Worm (Caenorhabditis elegans) whole organism, L2 larva: ENCODE data around the gene dmd-4.

Experiments used
- C34F6.9 ChIP-seq: fragments of 150-350 bp; optimal IDR thresholded peaks from 2 replicates; lab custom pipeline; 2014; ENCODE audit warnings: missing biosample characterization, missing genetic modification characterization
- F13H6.1 ChIP-seq: sonication (generic microtip); optimal IDR thresholded peaks from 2 replicates; lab custom pipeline; 2016; ENCODE audit warnings: missing genetic modification characterization, missing compliant biosample characterization
- R02D3.7 ChIP-seq: fragments of 150-350 bp; optimal IDR thresholded peaks from 2 replicates; lab custom pipeline; 2014; ENCODE audit warnings: missing biosample characterization, missing genetic modification characterization
- Y55F3AM.14 ChIP-seq: fragments of 200-800 bp; sonication (Bioruptor generic); optimal IDR thresholded peaks from 2 replicates; lab custom pipeline; 2018; ENCODE audit warnings: mild to moderate bottlenecking, missing genetic modification characterization, missing compliant biosample characterization
- ZK546.5 ChIP-seq: sonication (generic microtip); optimal IDR thresholded peaks from 2 replicates; lab custom pipeline; 2017; ENCODE audit warnings: missing biosample characterization, missing genetic modification characterization
- alr-1 ChIP-seq: fragments of 150-350 bp; optimal IDR thresholded peaks from 2 replicates; lab custom pipeline; 2014; ENCODE audit warnings: missing biosample characterization, missing genetic modification characterization
- aly-2 ChIP-seq: fragments of 150-350 bp; optimal IDR thresholded peaks from 2 replicates; lab custom pipeline; 2014; ENCODE audit warnings: missing biosample characterization, missing genetic modification characterization
- blmp-1 ChIP-seq: sonication (generic microtip); optimal IDR thresholded peaks from 2 replicates; lab custom pipeline; 2017; ENCODE audit warnings: missing genetic modification characterization, mild to moderate bottlenecking, missing compliant biosample characterization, antibody characterized with exemption, moderate library complexity; ENCODE audit not compliant: insufficient read depth
- ceh-16 ChIP-seq: fragments of 150-350 bp; optimal IDR thresholded peaks from 2 replicates; lab custom pipeline; 2014; ENCODE audit warnings: missing biosample characterization, missing genetic modification characterization
- crh-2 ChIP-seq: sonication (generic microtip); optimal IDR thresholded peaks from 2 replicates; lab custom pipeline; 2017; ENCODE audit warnings: missing biosample characterization, missing genetic modification characterization
- elt-1 ChIP-seq: fragments of 150-350 bp; optimal IDR thresholded peaks from 2 replicates; lab custom pipeline; 2014; ENCODE audit warnings: missing biosample characterization, missing genetic modification characterization
- elt-3 ChIP-seq: sonication (generic microtip); optimal IDR thresholded peaks from 2 replicates; lab custom pipeline; 2017; ENCODE audit warnings: missing biosample characterization, missing genetic modification characterization
- gmeb-1 ChIP-seq: fragments of 150-350 bp; optimal IDR thresholded peaks from 2 replicates; lab custom pipeline; 2014; ENCODE audit warnings: missing biosample characterization, missing genetic modification characterization
- lin-39 ChIP-seq: fragments of 150-350 bp; optimal IDR thresholded peaks from 2 replicates; lab custom pipeline; 2014; ENCODE audit warnings: missing biosample characterization, missing genetic modification reagents, missing genetic modification characterization
- lsy-2 ChIP-seq, 2 experiments: fragments of 150-350 bp in 1 of 2; sonication (generic microtip) in 1 of 2; optimal IDR thresholded peaks; 2 replicates each; lab custom pipeline; 2014 to 2017; ENCODE audit warnings: missing biosample characterization in 2 of 2, missing genetic modification characterization in 2 of 2
- mab-5 ChIP-seq: fragments of 150-350 bp; optimal IDR thresholded peaks from 2 replicates; lab custom pipeline; 2014; ENCODE audit warnings: missing biosample characterization, missing genetic modification characterization
- mbf-1 ChIP-seq: sonication (generic microtip); optimal IDR thresholded peaks from 2 replicates; lab custom pipeline; 2017; ENCODE audit warnings: missing biosample characterization, missing genetic modification characterization
- mdl-1 ChIP-seq, 2 experiments: fragments of 150-350 bp in 1 of 2; sonication (generic microtip) in 1 of 2; optimal IDR thresholded peaks; 2 replicates each; lab custom pipeline; 2017; ENCODE audit warnings: missing biosample characterization in 2 of 2, missing genetic modification characterization in 2 of 2
- nhr-10 ChIP-seq: sonication (generic microtip); optimal IDR thresholded peaks from 2 replicates; lab custom pipeline; 2017; ENCODE audit warnings: missing biosample characterization, missing genetic modification characterization
- nhr-11 ChIP-seq: fragments of 150-350 bp; optimal IDR thresholded peaks from 2 replicates; lab custom pipeline; 2014; ENCODE audit warnings: missing biosample characterization, missing genetic modification characterization
- nhr-12 ChIP-seq: fragments of 150-350 bp; optimal IDR thresholded peaks from 2 replicates; lab custom pipeline; 2014; ENCODE audit warnings: missing biosample characterization, missing genetic modification characterization
- nhr-129 ChIP-seq: fragments of 150-350 bp; optimal IDR thresholded peaks from 2 replicates; lab custom pipeline; 2014; ENCODE audit warnings: missing biosample characterization, missing genetic modification characterization
- nhr-23 ChIP-seq: fragments of 150-350 bp; optimal IDR thresholded peaks from 2 replicates; lab custom pipeline; 2014; ENCODE audit warnings: missing biosample characterization, missing genetic modification reagents, missing genetic modification characterization
- nhr-6 ChIP-seq: fragments of 150-350 bp; optimal IDR thresholded peaks from 2 replicates; lab custom pipeline; 2014; ENCODE audit warnings: missing biosample characterization, missing genetic modification characterization
- nhr-77 ChIP-seq: fragments of 150-350 bp; optimal IDR thresholded peaks from 2 replicates; lab custom pipeline; 2014; ENCODE audit warnings: missing biosample characterization, missing genetic modification characterization
- peb-1 ChIP-seq: fragments of 150-350 bp; optimal IDR thresholded peaks from 2 replicates; lab custom pipeline; 2014; ENCODE audit warnings: missing biosample characterization, missing genetic modification characterization
- sem-4 ChIP-seq: fragments of 150-350 bp; optimal IDR thresholded peaks from 2 replicates; lab custom pipeline; 2014; ENCODE audit warnings: missing biosample characterization, missing genetic modification reagents, missing genetic modification characterization
- sma-3 ChIP-seq: sonication (generic microtip); optimal IDR thresholded peaks from 2 replicates; lab custom pipeline; 2016; ENCODE audit warnings: missing genetic modification reagents, missing genetic modification characterization, missing compliant biosample characterization
- snpc-4 ChIP-seq: fragments of 150-350 bp; optimal IDR thresholded peaks from 2 replicates; lab custom pipeline; 2014; ENCODE audit warnings: missing biosample characterization, missing genetic modification characterization
- unc-39 ChIP-seq: fragments of 150-350 bp; optimal IDR thresholded peaks from 2 replicates; lab custom pipeline; 2014; ENCODE audit warnings: missing biosample characterization, missing genetic modification characterization
- unc-55 ChIP-seq: fragments of 150-350 bp; sonication (generic microtip); optimal IDR thresholded peaks from 3 replicates; lab custom pipeline; 2014; ENCODE audit warnings: missing biosample characterization, missing genetic modification reagents, missing genetic modification characterization
- unc-62 ChIP-seq: fragments of 150-350 bp; optimal IDR thresholded peaks from 2 replicates; lab custom pipeline; 2014; ENCODE audit warnings: missing biosample characterization, missing genetic modification reagents, missing genetic modification characterization
- ztf-1 ChIP-seq: fragments of 200-800 bp; sonication (Bioruptor generic); conservative IDR thresholded peaks from 2 replicates; pipeline ENCODE4 v1.3.6; 2022; ENCODE audit warnings: missing genetic modification characterization, missing compliant biosample characterization

dmd-4 gene

ce11 chrX:14875668-14876067, 14.0 kb upstream of the dmd-4 start, which contains the start of gene sssh-1:
TSS of gene sssh-1 (plus strand) at chrX:14875968.
- TF ChIP-seq mbf-1 (tag; lab: Kevin White, UChicago), result no peak
- no peak for TF ChIP-seq blmp-1 (tag; lab: Kevin White, UChicago)
- no peak for TF ChIP-seq F13H6.1
- no peak for TF ChIP-seq Y55F3AM.14 (GFP tag; lab: Kevin White, UChicago)
- no peak for TF ChIP-seq peb-1 (tag; lab: Kevin White, UChicago)
- TF ChIP-seq nhr-23 (tag; lab: Kevin White, UChicago), result no peak
- no peak for TF ChIP-seq unc-55 (GFP tag; lab: Kevin White, UChicago)
- TF ChIP-seq ztf-1, result no peak
- no peak for TF ChIP-seq ceh-16 (tag; lab: Kevin White, UChicago)
- TF ChIP-seq unc-62, result no peak
- no peak for TF ChIP-seq nhr-10 (tag; lab: Kevin White, UChicago)
- no peak for TF ChIP-seq nhr-12 (tag; lab: Kevin White, UChicago)
- TF ChIP-seq alr-1, result no peak
- no peak for TF ChIP-seq elt-3 (tag; lab: Kevin White, UChicago)
- TF ChIP-seq sma-3, result no peak
- TF ChIP-seq aly-2 (tag; lab: Kevin White, UChicago), result no peak
- no peak for TF ChIP-seq mdl-1 (tag; optimal IDR thresholded peaks at IDR 0.05; lab: Kevin White, UChicago)
- TF ChIP-seq mab-5 (tag; lab: Kevin White, UChicago), result no peak
- TF ChIP-seq nhr-11 (tag; lab: Kevin White, UChicago), result no peak

- TF ChIP-seq sem-4 (tag; lab: Kevin White, UChicago) (no peak), sma-3 (no peak), lsy-2 (tag; optimal IDR thresholded peaks at IDR 0.05; lab: Kevin White, UChicago) (no peak), nhr-10 (tag; lab: Kevin White, UChicago) (no peak), crh-2 (tag; lab: Kevin White, UChicago) (no peak), C34F6.9 (tag; lab: Kevin White, UChicago) (no peak)
- TF ChIP-seq, all 48 proteins: peak for 0
Measured at ce11 chrX:14872817-14873469, 11.3 kb upstream of the dmd-4 start, which contains the start of gene F31F6.3. TSS of gene F31F6.3 (minus strand) at chrX:14872867.

- TF ChIP-seq nhr-6 (tag; lab: Kevin White, UChicago), result no peak
- TF ChIP-seq aly-2 (tag; lab: Kevin White, UChicago), result no peak
- TF ChIP-seq lsy-2 (tag; optimal IDR thresholded peaks at IDR 0.05; lab: Kevin White, UChicago), result no peak
- TF ChIP-seq Y55F3AM.14 (GFP tag; lab: Kevin White, UChicago), result no peak
- no peak for TF ChIP-seq nhr-10 (tag; lab: Kevin White, UChicago)
- no peak for TF ChIP-seq unc-39 (tag; lab: Kevin White, UChicago)
- no peak for TF ChIP-seq lin-39 (tag; lab: Kevin White, UChicago)
- TF ChIP-seq crh-2 (tag; lab: Kevin White, UChicago), result no peak
- no peak for TF ChIP-seq nhr-11 (tag; lab: Kevin White, UChicago)
- TF ChIP-seq sem-4 (tag; lab: Kevin White, UChicago), result no peak
- no peak for TF ChIP-seq snpc-4 (tag; lab: Kevin White, UChicago)
- TF ChIP-seq elt-3 (tag; lab: Kevin White, UChicago), result no peak
- no peak for TF ChIP-seq blmp-1 (tag; lab: Kevin White, UChicago)
- no peak for TF ChIP-seq alr-1
- TF ChIP-seq mbf-1 (tag; lab: Kevin White, UChicago), result no peak
- no peak for TF ChIP-seq elt-1 (tag; lab: Kevin White, UChicago)
- no peak for TF ChIP-seq R02D3.7 (tag; lab: Kevin White, UChicago)
- TF ChIP-seq nhr-129 (tag; lab: Kevin White, UChicago), result no peak
- TF ChIP-seq mdl-1 (tag; optimal IDR thresholded peaks at IDR 0.05; lab: Kevin White, UChicago), result no peak
- TF ChIP-seq, all 48 proteins: peak for 0
Measured at ce11 chrX:14871780-14872179, 10.1 kb upstream of the dmd-4 start, which contains the start of gene F31F6.2. TSS of gene F31F6.2 (minus strand) at chrX:14871880.

ce11 chrX:14868200-14868599, 6.5 kb upstream of the dmd-4 start, which contains the start of gene F31F6.1:
TSS of gene F31F6.1 (minus strand) at chrX:14868300.
- TF ChIP-seq R02D3.7 (tag; lab: Kevin White, UChicago) (no peak), alr-1 (no peak), lin-39 (tag; lab: Kevin White, UChicago) (no peak), nhr-129 (tag; lab: Kevin White, UChicago) (no peak), nhr-12 (tag; lab: Kevin White, UChicago) (no peak), nhr-77 (tag; lab: Kevin White, UChicago) (no peak), snpc-4 (tag; lab: Kevin White, UChicago) (no peak)

- TF ChIP-seq gmeb-1 (tag; lab: Kevin White, UChicago), result no peak
- TF ChIP-seq peb-1 (tag; lab: Kevin White, UChicago), result no peak
- TF ChIP-seq ZK546.5 (tag; lab: Kevin White, UChicago), result no peak
- TF ChIP-seq mab-5 (tag; lab: Kevin White, UChicago), result no peak
- no peak for TF ChIP-seq nhr-6 (tag; lab: Kevin White, UChicago)
Measured at ce11 chrX:14865744-14866143, 4.1 kb upstream of the dmd-4 start, which contains the start of gene C27C12.3. TSS of gene C27C12.3 (minus strand) at chrX:14865844.
